Worm (Caenorhabditis elegans): ENCODE data around the gene R07E5.5.

- TF ChIP-seq blmp-1 (tag; optimal IDR thresholded peaks at IDR 0.05), result no peak
- TF ChIP-seq rnt-1 (tag; optimal IDR thresholded peaks at IDR 0.05), result no peak
- no peak for TF ChIP-seq skn-1 (tag; optimal IDR thresholded peaks at IDR 0.05)
Observed at ce11 chrIII:4448029-4448428, 50.8 kb downstream of the R07E5.5 start.

Measured in whole organism, L1 larva.